Fruit fly (Drosophila melanogaster): ENCODE results near the gene CG11999.
A peak's percentile ranks its signal among the peaks of the same experiment; 100 is the strongest.

The CG11999 gene

dm6 chr3R:5390095-5390663, 35.6 kb upstream of the CG11999 start:
- TF ChIP-seq CG32121 (GFP tag; IDR thresholded peaks at IDR 0.05) (no peak), EcR (GFP tag; optimal IDR thresholded peaks at IDR 0.05) (peak; percentile 82), CG13204 (GFP tag; optimal IDR thresholded peaks at IDR 0.05) (peak; percentile 40), CG10348 (GFP tag; IDR thresholded peaks at IDR 0.05) (0 out of 2 replicates have a peak, but pooled peaks have one; percentile 21)

DNA sequence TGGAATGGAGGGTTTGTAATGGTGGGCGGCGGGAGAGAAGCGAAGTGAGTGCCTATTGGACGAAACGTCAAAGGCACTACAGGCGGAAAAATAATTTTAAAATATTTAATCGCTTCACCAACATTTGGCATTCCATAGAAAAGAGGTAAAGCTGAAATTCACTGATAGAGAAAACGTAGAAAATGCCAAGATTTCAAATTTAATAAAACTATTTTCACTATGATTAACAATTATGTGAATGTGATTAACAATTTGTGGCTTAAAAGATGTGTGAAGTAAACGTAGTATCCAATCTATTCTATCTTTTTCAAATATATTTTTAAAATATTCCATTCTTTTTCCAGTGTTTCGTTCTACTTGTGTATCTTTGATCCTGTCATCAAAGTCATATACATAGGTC, 34.9 kb upstream of the CG11999 start:
- TF ChIP-seq CG17806 (tag; optimal IDR thresholded peaks at IDR 0.05) (peak; percentile 52), Pif1B (GFP tag; optimal IDR thresholded peaks at IDR 0.05) (no peak), CG8301 (tag; optimal IDR thresholded peaks at IDR 0.05) (peak; percentile 42), EcR (GFP tag; optimal IDR thresholded peaks at IDR 0.05) (no peak), Ets98B (GFP tag; IDR thresholded peaks at IDR 0.05) (no peak), CG13204 (GFP tag; optimal IDR thresholded peaks at IDR 0.05) (no peak), CG9948 (tag; optimal IDR thresholded peaks at IDR 0.05) (peak; percentile 67), CG34367 (tag; optimal IDR thresholded peaks at IDR 0.05) (peak; percentile 4), fd96Ca (GFP tag; IDR thresholded peaks at IDR 0.05) (no peak), rn (GFP tag; IDR thresholded peaks at IDR 0.05) (no peak), CG32121 (GFP tag; IDR thresholded peaks at IDR 0.05) (no peak), CG14655 (GFP tag; optimal IDR thresholded peaks at IDR 0.05) (peak; percentile 65), gl (tag; optimal IDR thresholded peaks at IDR 0.05) (no peak), CG8159 (tag; optimal IDR thresholded peaks at IDR 0.05) (peak; percentile 42), D1 (tag; optimal IDR thresholded peaks at IDR 0.05) (no peak), Snoo (tag; optimal IDR thresholded peaks at IDR 0.05) (no peak), CG10348 (GFP tag; IDR thresholded peaks at IDR 0.05) (no peak), CG4496 (GFP tag; IDR thresholded peaks at IDR 0.05) (no peak), Pif1A (GFP tag; optimal IDR thresholded peaks at IDR 0.05) (no peak), CG15710 (tag; optimal IDR thresholded peaks at IDR 0.05) (peak; percentile 6), CG12605 (GFP tag; IDR thresholded peaks at IDR 0.05) (no peak)

DNA sequence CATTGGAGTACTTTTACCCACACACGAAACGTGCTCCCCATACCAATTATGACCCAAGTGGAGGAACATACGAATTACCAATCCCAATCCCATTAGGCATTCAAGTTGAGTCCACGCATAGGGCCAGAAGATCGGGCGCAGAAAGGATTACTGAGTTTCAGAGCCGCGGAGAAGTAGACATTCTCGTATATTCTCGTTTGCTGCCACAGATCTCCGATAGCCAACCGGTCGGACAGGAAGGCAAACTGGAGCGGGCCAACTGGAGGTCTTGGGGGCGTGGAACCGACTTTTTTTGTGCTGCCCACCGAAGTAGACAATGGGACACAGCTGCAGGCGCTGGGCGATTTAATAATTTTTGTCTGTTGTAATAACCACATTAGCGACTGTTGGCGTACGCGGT, 34.5 kb upstream of the CG11999 start:
- no peak for TF ChIP-seq CG15710 (tag; optimal IDR thresholded peaks at IDR 0.05)
- no peak for TF ChIP-seq CG14655 (GFP tag; optimal IDR thresholded peaks at IDR 0.05)
- no peak for TF ChIP-seq CG9948 (tag; optimal IDR thresholded peaks at IDR 0.05)
- TF ChIP-seq fd96Ca (GFP tag; IDR thresholded peaks at IDR 0.05) = no peak
- no peak for TF ChIP-seq Snoo (tag; optimal IDR thresholded peaks at IDR 0.05)
- TF ChIP-seq CG8301 (tag; optimal IDR thresholded peaks at IDR 0.05) = no peak
- peak; percentile 17 for TF ChIP-seq CG13204 (GFP tag; optimal IDR thresholded peaks at IDR 0.05)
- TF ChIP-seq CG8159 (tag; optimal IDR thresholded peaks at IDR 0.05) = no peak
- no peak for TF ChIP-seq rn (GFP tag; IDR thresholded peaks at IDR 0.05)
- TF ChIP-seq CG10348 (GFP tag; IDR thresholded peaks at IDR 0.05) = no peak
- no peak for TF ChIP-seq D1 (tag; optimal IDR thresholded peaks at IDR 0.05)
- TF ChIP-seq Pif1B (GFP tag; optimal IDR thresholded peaks at IDR 0.05) = no peak
- TF ChIP-seq CG32121 (GFP tag; IDR thresholded peaks at IDR 0.05) = no peak
- TF ChIP-seq EcR (GFP tag; optimal IDR thresholded peaks at IDR 0.05) = peak; percentile 79

DNA sequence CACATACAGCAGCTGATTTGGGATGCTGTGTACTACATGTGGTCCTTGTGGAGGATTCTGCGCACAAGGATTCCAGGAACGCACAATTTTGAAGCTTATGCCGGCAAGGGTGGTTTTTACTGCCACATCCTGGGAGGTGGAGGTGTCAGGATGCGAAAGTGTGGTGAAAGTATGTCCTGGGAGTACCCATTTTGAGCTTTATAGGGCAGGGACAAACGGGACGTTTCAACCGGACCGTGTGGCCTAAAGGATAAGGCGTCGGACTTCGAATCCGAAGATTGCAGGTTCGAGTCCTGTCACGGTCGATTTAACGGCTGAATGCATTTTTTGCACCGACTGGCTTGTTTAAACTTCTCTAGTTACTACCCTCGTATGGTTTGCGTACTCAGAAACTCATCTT, 33.4 kb upstream of the CG11999 start:
- no peak for TF ChIP-seq CG15710 (tag; optimal IDR thresholded peaks at IDR 0.05)
- TF ChIP-seq Ets98B (GFP tag; IDR thresholded peaks at IDR 0.05) = no peak

DNA sequence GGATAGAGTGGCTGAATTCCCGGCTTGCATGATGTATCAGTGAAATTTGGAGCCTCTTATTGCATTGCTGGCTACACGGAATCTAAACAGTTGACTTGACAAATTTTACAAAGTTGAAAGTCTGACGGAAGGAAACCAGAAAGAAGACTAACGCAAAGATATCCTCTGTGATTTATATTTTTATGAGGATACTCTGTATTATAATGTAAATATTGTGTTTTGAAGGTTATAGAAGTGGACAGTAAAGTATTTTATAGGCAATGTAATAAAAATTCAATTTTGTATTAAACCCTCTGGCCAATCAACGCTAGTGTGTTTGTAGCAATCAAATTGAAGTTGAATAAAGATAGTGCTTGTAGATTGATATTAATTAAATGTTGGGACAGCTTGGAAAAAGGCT, 33.0 kb upstream of the CG11999 start, which contains the start of gene CG14668:
CG14668 (minus strand) TSS at position 101 of the 400 bp plus-strand sequence.
- no peak for TF ChIP-seq Pif1B (GFP tag; optimal IDR thresholded peaks at IDR 0.05)
- TF ChIP-seq CG17806 (tag; optimal IDR thresholded peaks at IDR 0.05) = no peak
- no peak for TF ChIP-seq gl (tag; optimal IDR thresholded peaks at IDR 0.05)
- no peak for TF ChIP-seq Snoo (tag; optimal IDR thresholded peaks at IDR 0.05)
- TF ChIP-seq CG4496 (GFP tag; IDR thresholded peaks at IDR 0.05) = no peak
- TF ChIP-seq D1 (tag; optimal IDR thresholded peaks at IDR 0.05) = no peak
- TF ChIP-seq rn (GFP tag; IDR thresholded peaks at IDR 0.05) = no peak
- no peak for TF ChIP-seq CG13204 (GFP tag; optimal IDR thresholded peaks at IDR 0.05)
- TF ChIP-seq CG12605 (GFP tag; IDR thresholded peaks at IDR 0.05) = no peak
- TF ChIP-seq Pif1A (GFP tag; optimal IDR thresholded peaks at IDR 0.05) = no peak
- TF ChIP-seq CG32121 (GFP tag; IDR thresholded peaks at IDR 0.05) = no peak
- no peak for TF ChIP-seq CG15710 (tag; optimal IDR thresholded peaks at IDR 0.05)
- TF ChIP-seq Ets98B (GFP tag; IDR thresholded peaks at IDR 0.05) = no peak
- TF ChIP-seq CG34367 (tag; optimal IDR thresholded peaks at IDR 0.05) = no peak
- TF ChIP-seq CG8159 (tag; optimal IDR thresholded peaks at IDR 0.05) = no peak
- no peak for TF ChIP-seq CG10348 (GFP tag; IDR thresholded peaks at IDR 0.05)
- no peak for TF ChIP-seq CG14655 (GFP tag; optimal IDR thresholded peaks at IDR 0.05)

dm6 chr3R:5385761-5386160, 31.2 kb upstream of the CG11999 start:
- TF ChIP-seq gl (tag; optimal IDR thresholded peaks at IDR 0.05) = peak; percentile 19
- no peak for TF ChIP-seq Snoo (tag; optimal IDR thresholded peaks at IDR 0.05)
- TF ChIP-seq CG17806 (tag; optimal IDR thresholded peaks at IDR 0.05) = peak; percentile 13
- peak; percentile 98 for TF ChIP-seq EcR (GFP tag; optimal IDR thresholded peaks at IDR 0.05)

DNA sequence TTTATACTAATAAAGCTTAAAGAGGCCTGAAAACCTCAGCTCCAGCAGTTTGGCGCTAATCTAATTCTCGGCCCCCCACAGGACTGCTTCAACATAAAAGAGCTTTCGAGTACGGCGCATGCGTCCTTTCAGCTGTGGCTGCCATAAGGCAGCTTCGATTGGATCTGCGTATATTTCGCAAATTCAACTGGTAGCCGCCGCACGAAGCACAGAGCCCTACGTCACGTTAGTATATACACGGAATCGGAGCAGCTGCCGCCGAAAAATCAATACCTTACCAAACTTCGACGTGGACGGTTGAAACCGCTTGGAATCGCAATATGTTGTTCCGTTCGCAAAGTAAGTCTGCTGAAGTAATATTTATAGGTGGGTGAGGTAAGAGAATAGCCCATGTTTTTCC, 22.1 kb upstream of the CG11999 start, which contains the start of gene 7B2:
7B2 (plus strand) TSS at position 169 of the 400 bp plus-strand sequence.
- no peak for TF ChIP-seq CG10348 (GFP tag; IDR thresholded peaks at IDR 0.05)
- TF ChIP-seq Pif1B (GFP tag; optimal IDR thresholded peaks at IDR 0.05) = no peak
- TF ChIP-seq CG17806 (tag; optimal IDR thresholded peaks at IDR 0.05) = no peak
- TF ChIP-seq CG32121 (GFP tag; IDR thresholded peaks at IDR 0.05) = no peak
- TF ChIP-seq Snoo (tag; optimal IDR thresholded peaks at IDR 0.05) = no peak
- no peak for TF ChIP-seq CG34367 (tag; optimal IDR thresholded peaks at IDR 0.05)
- no peak for TF ChIP-seq fd96Ca (GFP tag; IDR thresholded peaks at IDR 0.05)
- TF ChIP-seq CG8301 (tag; optimal IDR thresholded peaks at IDR 0.05) = no peak
- TF ChIP-seq CG4496 (GFP tag; IDR thresholded peaks at IDR 0.05) = no peak
- no peak for TF ChIP-seq CG8159 (tag; optimal IDR thresholded peaks at IDR 0.05)
- TF ChIP-seq CG9948 (tag; optimal IDR thresholded peaks at IDR 0.05) = no peak
- TF ChIP-seq D1 (tag; optimal IDR thresholded peaks at IDR 0.05) = no peak
- no peak for TF ChIP-seq gl (tag; optimal IDR thresholded peaks at IDR 0.05)
- TF ChIP-seq CG12605 (GFP tag; IDR thresholded peaks at IDR 0.05) = no peak
- TF ChIP-seq CG14655 (GFP tag; optimal IDR thresholded peaks at IDR 0.05) = no peak
- no peak for TF ChIP-seq rn (GFP tag; IDR thresholded peaks at IDR 0.05)
- no peak for TF ChIP-seq Pif1A (GFP tag; optimal IDR thresholded peaks at IDR 0.05)
- TF ChIP-seq CG15710 (tag; optimal IDR thresholded peaks at IDR 0.05) = no peak
- no peak for TF ChIP-seq CG13204 (GFP tag; optimal IDR thresholded peaks at IDR 0.05)
